1 fruit fly cellular context compared by ENCODE assay signal in genomic region chr3R:30076088-30076487, dm6.
A peak's percentile ranks its signal among the peaks of the same experiment; 100 is the strongest.
TF ChIP-seq lines count a peak whose summit lies in the region.

No protein-coding gene starts in this region.

TF ChIP-seq in whole organism, embryonic, 481 proteins besides CTCF, POLR2A, EP300 and RAD21 (continued from another document):
- TF ChIP-seq Ptx1 (GFP tag; IDR thresholded peaks at IDR 0.05; lab: Robert Waterston, UW) = 0 out of 2 replicates have a peak, but pooled peaks have one; percentile 14
- TF ChIP-seq bsh (GFP tag; optimal IDR thresholded peaks at IDR 0.05; lab: Kevin White, UChicago) = peak; percentile 4 to 47
- no peak for TF ChIP-seq onecut (GFP tag; IDR thresholded peaks at IDR 0.05; lab: Robert Waterston, UW)
- TF ChIP-seq ato (GFP tag; IDR thresholded peaks at IDR 0.05; lab: Robert Waterston, UW; ENCODE audit: partially characterized antibody) = no peak
- TF ChIP-seq tx (GFP tag; optimal IDR thresholded peaks at IDR 0.05; lab: Kevin White, UChicago) = peak; percentile 29
- peak; percentile 17; the same call in 1 of the 2 replicates for TF ChIP-seq inv (GFP tag; IDR thresholded peaks at IDR 0.05; lab: Robert Waterston, UW; ENCODE audit: partially characterized antibody)
